Fruit fly (Drosophila melanogaster): ENCODE results near the gene Cht6.

Cht6 gene

DNA sequence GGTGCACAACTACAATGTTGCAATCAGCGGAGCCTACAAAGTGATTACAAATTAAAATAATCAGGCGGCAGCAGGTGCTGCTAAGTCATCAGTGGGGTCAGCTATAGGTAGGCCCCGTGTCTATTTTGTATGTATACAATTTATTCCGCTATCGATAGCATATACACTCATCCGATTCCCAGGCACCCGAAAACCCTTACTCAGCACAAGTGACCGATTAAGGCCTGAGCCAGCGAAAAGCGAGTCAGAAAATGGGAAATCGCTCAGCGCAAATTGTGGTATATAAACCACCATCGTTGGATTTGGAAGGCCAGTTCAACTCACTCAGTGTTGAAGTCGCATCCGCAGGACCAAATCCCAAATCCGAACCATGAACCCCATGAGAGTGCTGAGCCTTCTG is 36.9 kb downstream of the Cht6 start, which contains the start of gene Yp1:
TSS of gene Yp1 (plus strand) at position 265 of the 400 bp plus-strand sequence.
- no peak for TF ChIP-seq EcR (GFP tag; optimal IDR thresholded peaks at IDR 0.05)
- no peak for TF ChIP-seq CG8301 (tag; optimal IDR thresholded peaks at IDR 0.05)
- no peak for TF ChIP-seq gl (tag; optimal IDR thresholded peaks at IDR 0.05)
- TF ChIP-seq CG10348 (GFP tag; IDR thresholded peaks at IDR 0.05), result no peak
- TF ChIP-seq CG12605 (GFP tag; IDR thresholded peaks at IDR 0.05), result no peak
- no peak for TF ChIP-seq CG32121 (GFP tag; IDR thresholded peaks at IDR 0.05)
- TF ChIP-seq CG14655 (GFP tag; optimal IDR thresholded peaks at IDR 0.05), result no peak
- no peak for TF ChIP-seq rn (GFP tag; IDR thresholded peaks at IDR 0.05)
- TF ChIP-seq CG17806 (tag; optimal IDR thresholded peaks at IDR 0.05), result no peak
- no peak for TF ChIP-seq CG4496 (GFP tag; IDR thresholded peaks at IDR 0.05)

DNA sequence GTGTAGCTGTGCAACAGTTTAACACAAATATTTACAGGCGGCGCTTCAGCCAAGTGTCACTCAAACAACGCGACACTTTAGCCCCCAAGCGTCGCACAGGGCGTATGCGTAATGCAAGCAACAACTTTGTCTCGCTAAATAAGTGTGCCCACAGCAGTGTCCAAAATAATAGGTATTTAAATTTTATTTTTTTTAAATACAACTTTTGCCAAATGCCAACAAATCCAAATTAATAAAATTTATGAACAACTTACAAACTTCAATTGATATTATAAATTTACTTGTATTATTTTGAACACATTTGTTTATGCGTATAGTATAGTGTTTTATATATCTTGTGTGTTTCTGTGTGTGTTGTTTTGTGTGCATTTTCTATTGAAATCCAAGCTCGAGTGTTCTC is 41.3 kb downstream of the Cht6 start:
- TF ChIP-seq CG32121 (GFP tag; IDR thresholded peaks at IDR 0.05) (peak; percentile 32), CG10348 (GFP tag; IDR thresholded peaks at IDR 0.05) (no peak)

DNA sequence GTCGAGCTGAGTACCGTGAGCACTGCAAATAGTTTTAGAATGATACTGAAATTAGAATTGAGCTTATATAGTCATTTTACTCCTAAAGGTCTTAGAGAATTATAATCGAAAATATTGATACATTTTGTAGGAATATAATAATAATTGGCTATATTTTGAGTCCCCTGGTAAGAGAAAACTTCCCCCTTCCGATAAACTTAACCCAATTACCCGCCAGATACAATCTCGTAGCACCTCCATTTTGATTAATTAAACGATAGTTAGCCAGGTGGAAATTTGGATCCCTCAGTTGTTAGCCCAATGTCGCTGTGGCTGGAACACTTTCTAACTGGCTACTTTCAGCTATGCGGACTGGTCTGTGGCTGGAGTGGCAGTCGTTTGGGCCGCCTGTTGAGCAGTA is 44.7 kb downstream of the Cht6 start, which contains the start of gene Gr9a:
TSS of gene Gr9a (plus strand) at position 301 of the 400 bp plus-strand sequence.
- no peak for TF ChIP-seq CG15710 (tag; optimal IDR thresholded peaks at IDR 0.05)
- no peak for TF ChIP-seq CG32121 (GFP tag; IDR thresholded peaks at IDR 0.05)
- TF ChIP-seq CG8159 (tag; optimal IDR thresholded peaks at IDR 0.05), result no peak
- no peak for TF ChIP-seq CG17806 (tag; optimal IDR thresholded peaks at IDR 0.05)
- TF ChIP-seq gl (tag; optimal IDR thresholded peaks at IDR 0.05), result no peak
- TF ChIP-seq CG12605 (GFP tag; IDR thresholded peaks at IDR 0.05), result no peak
- no peak for TF ChIP-seq CG8301 (tag; optimal IDR thresholded peaks at IDR 0.05)
- TF ChIP-seq Ets98B (GFP tag; IDR thresholded peaks at IDR 0.05), result no peak
- no peak for TF ChIP-seq Pif1B (GFP tag; optimal IDR thresholded peaks at IDR 0.05)
- TF ChIP-seq rn (GFP tag; IDR thresholded peaks at IDR 0.05), result no peak
- no peak for TF ChIP-seq CG9948 (tag; optimal IDR thresholded peaks at IDR 0.05)
- TF ChIP-seq CG13204 (GFP tag; optimal IDR thresholded peaks at IDR 0.05), result no peak
- TF ChIP-seq EcR (GFP tag; optimal IDR thresholded peaks at IDR 0.05), result no peak
- no peak for TF ChIP-seq Snoo (tag; optimal IDR thresholded peaks at IDR 0.05)
- TF ChIP-seq CG14655 (GFP tag; optimal IDR thresholded peaks at IDR 0.05), result no peak
- no peak for TF ChIP-seq Pif1A (GFP tag; optimal IDR thresholded peaks at IDR 0.05)

DNA sequence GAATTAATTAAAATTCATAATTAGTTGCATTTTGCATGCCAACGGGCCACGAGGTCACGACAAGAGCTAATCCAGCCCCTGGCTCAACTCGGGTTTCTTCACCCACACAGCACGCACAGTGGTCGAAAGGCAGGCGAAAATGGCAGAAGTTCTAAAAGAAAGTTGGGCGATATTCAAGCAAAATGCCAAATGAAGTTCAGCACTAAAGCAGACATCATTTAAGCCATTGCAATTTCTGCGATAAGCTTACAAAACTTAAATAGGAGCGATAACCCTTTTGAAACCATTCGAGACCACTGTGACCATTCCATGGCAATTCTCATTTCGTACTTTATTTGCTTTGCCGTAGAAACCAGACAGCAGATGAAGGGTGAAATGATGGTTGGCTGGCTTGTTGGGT is 50.9 kb downstream of the Cht6 start:
- TF ChIP-seq Pif1A (GFP tag; optimal IDR thresholded peaks at IDR 0.05), result peak; percentile 58
- peak; percentile 15 for TF ChIP-seq gl (tag; optimal IDR thresholded peaks at IDR 0.05)
- no peak for TF ChIP-seq CG12605 (GFP tag; IDR thresholded peaks at IDR 0.05)
- TF ChIP-seq CG8301 (tag; optimal IDR thresholded peaks at IDR 0.05), result peak; percentile 38
- TF ChIP-seq EcR (GFP tag; optimal IDR thresholded peaks at IDR 0.05), result no peak
- peak; percentile 60 for TF ChIP-seq CG34367 (tag; optimal IDR thresholded peaks at IDR 0.05)
- peak; percentile 79 for TF ChIP-seq CG4496 (GFP tag; IDR thresholded peaks at IDR 0.05)
- TF ChIP-seq CG8159 (tag; optimal IDR thresholded peaks at IDR 0.05), result peak; percentile 67
- TF ChIP-seq CG10348 (GFP tag; IDR thresholded peaks at IDR 0.05), result no peak
- TF ChIP-seq CG32121 (GFP tag; IDR thresholded peaks at IDR 0.05), result 0 out of 2 replicates have a peak, but pooled peaks have one; percentile 14
- TF ChIP-seq Pif1B (GFP tag; optimal IDR thresholded peaks at IDR 0.05), result peak; percentile 6
- TF ChIP-seq CG15710 (tag; optimal IDR thresholded peaks at IDR 0.05), result peak; percentile 55
- TF ChIP-seq Snoo (tag; optimal IDR thresholded peaks at IDR 0.05), result peak; percentile 35
- TF ChIP-seq CG9948 (tag; optimal IDR thresholded peaks at IDR 0.05), result peak; percentile 63
- peak; percentile 56; the same call in 1 of the 3 replicates for TF ChIP-seq fd96Ca (GFP tag; IDR thresholded peaks at IDR 0.05)
- TF ChIP-seq CG14655 (GFP tag; optimal IDR thresholded peaks at IDR 0.05), result peak; percentile 49
- peak; percentile 41; the same call in 1 of the 2 replicates for TF ChIP-seq Ets98B (GFP tag; IDR thresholded peaks at IDR 0.05)
- no peak for TF ChIP-seq rn (GFP tag; IDR thresholded peaks at IDR 0.05)
- TF ChIP-seq CG17806 (tag; optimal IDR thresholded peaks at IDR 0.05), result peak; percentile 63
- TF ChIP-seq D1 (tag; optimal IDR thresholded peaks at IDR 0.05), result no peak
- TF ChIP-seq CG13204 (GFP tag; optimal IDR thresholded peaks at IDR 0.05), result no peak

DNA sequence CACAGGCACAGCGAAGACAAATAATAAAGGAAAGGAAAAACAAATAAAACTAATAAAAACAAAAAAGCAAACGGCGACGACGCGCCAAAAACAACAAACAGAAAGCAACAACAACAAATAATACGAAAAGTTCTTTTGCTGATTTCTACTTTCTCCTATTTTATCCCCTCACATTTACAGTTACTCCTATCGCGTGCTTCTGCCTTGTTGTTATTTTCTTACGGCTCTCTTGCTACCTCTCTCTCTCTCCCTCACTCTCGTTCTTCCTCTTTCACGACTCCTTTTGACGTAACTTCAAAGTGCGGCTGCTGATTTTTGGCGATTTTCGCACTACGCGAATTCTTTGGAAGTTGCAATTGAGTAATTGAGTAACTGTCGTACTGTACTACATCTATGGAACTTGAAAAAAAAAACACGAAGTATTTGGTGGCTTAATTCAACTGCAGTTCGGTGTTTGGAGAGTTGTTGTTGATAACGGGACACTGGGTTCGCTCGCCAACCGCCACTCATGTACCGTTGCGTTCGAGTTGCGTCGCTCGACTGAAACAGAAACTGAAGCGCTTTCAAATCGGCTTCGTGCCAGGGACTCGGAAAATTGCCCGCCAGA is 53.8 kb downstream of the Cht6 start, which contains the start of gene CG15312:
TSS of gene CG15312 (minus strand) at position 544 of the 607 bp plus-strand sequence.
- 0 out of 3 replicates have a peak, but pooled peaks have one; percentile 11 for TF ChIP-seq CG4496 (GFP tag; IDR thresholded peaks at IDR 0.05)
- TF ChIP-seq CG9948 (tag; optimal IDR thresholded peaks at IDR 0.05), result no peak
- no peak for TF ChIP-seq CG14655 (GFP tag; optimal IDR thresholded peaks at IDR 0.05)
- 0 out of 2 replicates have a peak, but pooled peaks have one; percentile 13 for TF ChIP-seq CG12605 (GFP tag; IDR thresholded peaks at IDR 0.05)

DNA sequence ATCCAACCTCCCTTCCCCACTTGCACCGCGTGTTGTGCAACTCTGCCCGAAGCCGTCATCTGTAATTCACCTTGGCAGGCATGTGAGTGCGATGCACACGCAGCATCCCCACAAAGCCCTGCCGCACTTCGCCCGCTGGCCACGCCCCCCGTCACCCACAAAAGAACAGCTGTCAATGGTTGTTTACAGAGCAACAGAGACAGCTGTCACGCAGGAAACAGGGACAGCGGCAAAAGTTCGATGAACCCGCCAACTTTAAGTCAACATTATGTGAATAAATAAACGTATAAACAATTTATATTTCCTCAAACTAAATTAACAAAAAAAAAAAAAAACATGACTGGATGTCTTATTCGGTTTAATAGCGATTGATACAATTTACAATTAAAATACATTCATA is 54.9 kb downstream of the Cht6 start:
- TF ChIP-seq EcR (GFP tag; optimal IDR thresholded peaks at IDR 0.05) (peak; percentile 93), CG8159 (tag; optimal IDR thresholded peaks at IDR 0.05) (no peak)
